Worm (Caenorhabditis elegans): Measurements from ENCODE around the gene F43C11.2.

F43C11.2 gene

DNA sequence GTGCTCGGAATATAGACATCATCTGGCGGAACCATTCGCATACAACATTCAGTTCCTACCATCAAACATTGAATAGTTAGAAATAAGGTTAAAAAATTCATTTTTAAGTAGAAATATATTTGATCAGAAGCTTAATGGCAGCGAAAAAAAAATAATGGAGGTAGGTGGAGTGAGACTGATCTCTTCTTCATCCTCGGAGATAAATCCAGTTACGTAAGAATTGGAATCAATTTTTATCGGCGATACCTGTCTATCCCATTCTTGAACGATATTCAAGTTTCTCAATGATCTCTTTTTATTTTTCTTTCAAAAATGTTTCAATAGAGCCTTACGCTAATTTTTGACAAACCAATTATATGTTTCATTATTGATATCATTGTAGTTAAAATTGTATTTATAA, 30.9 kb downstream of the F43C11.2 start, which contains the start of gene F16G10.9:
Gene F16G10.9 (minus strand): TSS at position 101 of the 400 bp plus-strand sequence.
- no peak for TF ChIP-seq ceh-82 (tag; optimal IDR thresholded peaks at IDR 0.05)
- TF ChIP-seq unc-39 (tag; optimal IDR thresholded peaks at IDR 0.05) = no peak
- no peak for TF ChIP-seq unc-62 (GFP tag; optimal IDR thresholded peaks at IDR 0.05)
- TF ChIP-seq daf-12 (tag; optimal IDR thresholded peaks at IDR 0.05) = no peak
- TF ChIP-seq R02D3.7 (tag; optimal IDR thresholded peaks at IDR 0.05) = no peak
- TF ChIP-seq pha-4 (tag; optimal IDR thresholded peaks at IDR 0.05) = no peak
- TF ChIP-seq tbx-2 (tag; optimal IDR thresholded peaks at IDR 0.05) = no peak
- no peak for TF ChIP-seq fos-1 (tag; optimal IDR thresholded peaks at IDR 0.05)
- no peak for TF ChIP-seq elt-2 (tag; optimal IDR thresholded peaks at IDR 0.05)
- no peak for TF ChIP-seq snpc-4 (tag; optimal IDR thresholded peaks at IDR 0.05)
- TF ChIP-seq ztf-4 (tag; optimal IDR thresholded peaks at IDR 0.05) = no peak
- no peak for TF ChIP-seq pqm-1 (tag; optimal IDR thresholded peaks at IDR 0.05)
- TF ChIP-seq nhr-12 (tag; optimal IDR thresholded peaks at IDR 0.05) = no peak
- no peak for TF ChIP-seq elt-3 (tag; optimal IDR thresholded peaks at IDR 0.05)
- TF ChIP-seq ceh-16 (tag; optimal IDR thresholded peaks at IDR 0.05) = no peak
- no peak for TF ChIP-seq lin-39 (tag; optimal IDR thresholded peaks at IDR 0.05)
- no peak for TF ChIP-seq nhr-25 (tag; optimal IDR thresholded peaks at IDR 0.05)
- no peak for TF ChIP-seq nhr-77 (tag; optimal IDR thresholded peaks at IDR 0.05)
- TF ChIP-seq lsy-12 (tag; optimal IDR thresholded peaks at IDR 0.05) = no peak

DNA sequence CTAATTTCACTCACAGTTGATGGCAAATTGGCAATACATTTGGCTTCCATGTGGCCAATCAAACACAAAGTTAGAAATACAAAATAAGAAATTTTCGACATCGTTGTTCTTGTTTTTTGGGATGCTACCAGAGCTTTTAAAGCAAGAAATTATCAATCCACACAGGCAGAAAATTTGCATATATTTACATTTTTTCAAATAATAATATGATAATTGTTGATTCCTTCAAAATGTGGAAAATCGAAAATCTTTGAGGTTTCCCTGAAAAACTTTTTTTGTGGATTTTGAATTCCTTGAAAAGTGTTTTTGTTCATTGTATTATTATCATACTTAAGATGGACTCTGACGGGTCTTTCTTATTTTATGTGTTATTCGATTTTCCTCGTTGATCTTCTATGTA, 36.3 kb downstream of the F43C11.2 start, which contains the start of gene F16G10.10:
Gene F16G10.10 (minus strand): TSS at position 101 of the 400 bp plus-strand sequence.
- TF ChIP-seq skn-1 (tag; optimal IDR thresholded peaks at IDR 0.05) = no peak
- TF ChIP-seq hmg-11 (tag; optimal IDR thresholded peaks at IDR 0.05) = no peak
- TF ChIP-seq fkh-10 (GFP tag; optimal IDR thresholded peaks at IDR 0.05) = no peak
- no peak for TF ChIP-seq tbx-2 (tag; optimal IDR thresholded peaks at IDR 0.05)
- TF ChIP-seq elt-2 (tag; optimal IDR thresholded peaks at IDR 0.05) = no peak
- no peak for TF ChIP-seq sea-2 (GFP tag; optimal IDR thresholded peaks at IDR 0.05)
- TF ChIP-seq nhr-67 (tag; optimal IDR thresholded peaks at IDR 0.05) = no peak
- TF ChIP-seq fkh-2 (tag; optimal IDR thresholded peaks at IDR 0.05) = no peak
- TF ChIP-seq daf-12 (tag; optimal IDR thresholded peaks at IDR 0.05) = no peak
- no peak for TF ChIP-seq elt-3 (tag; optimal IDR thresholded peaks at IDR 0.05)
- no peak for TF ChIP-seq nhr-43 (tag; optimal IDR thresholded peaks at IDR 0.05; ENCODE audit: poor library complexity, severe bottlenecking)
- no peak for TF ChIP-seq lsy-12 (tag; optimal IDR thresholded peaks at IDR 0.05)
- no peak for TF ChIP-seq ceh-82 (tag; optimal IDR thresholded peaks at IDR 0.05)
- TF ChIP-seq eor-1 (tag; optimal IDR thresholded peaks at IDR 0.05) = no peak
- TF ChIP-seq ceh-16 (tag; optimal IDR thresholded peaks at IDR 0.05) = no peak
- TF ChIP-seq nhr-11 (tag; optimal IDR thresholded peaks at IDR 0.05) = no peak
- no peak for TF ChIP-seq pha-4 (tag; optimal IDR thresholded peaks at IDR 0.05)
- TF ChIP-seq lin-39 (tag; optimal IDR thresholded peaks at IDR 0.05) = no peak
- no peak for TF ChIP-seq nhr-76 (tag; optimal IDR thresholded peaks at IDR 0.05)
- TF ChIP-seq unc-39 (tag; optimal IDR thresholded peaks at IDR 0.05) = no peak

DNA sequence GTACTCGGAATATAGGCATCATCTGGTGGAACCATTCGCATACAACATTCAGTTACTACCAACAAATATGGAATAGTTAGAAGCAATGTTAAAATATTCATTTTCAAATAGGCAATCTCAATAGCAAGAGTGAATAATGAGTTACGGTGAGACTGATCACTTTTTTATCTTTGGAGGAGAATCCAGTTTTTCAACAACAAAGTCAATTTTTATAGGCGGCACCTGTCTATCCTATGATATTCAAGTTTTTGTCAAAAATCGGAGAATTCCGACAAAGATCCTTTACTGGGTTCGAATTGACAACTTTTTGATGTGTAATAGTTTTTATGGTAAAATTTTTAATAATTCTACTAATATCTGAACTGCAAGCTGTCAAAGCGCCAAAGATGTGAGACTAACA, 39.2 kb downstream of the F43C11.2 start, which contains the start of gene F16G10.11:
Gene F16G10.11 (minus strand): TSS at position 101 of the 400 bp plus-strand sequence.
- TF ChIP-seq nhr-25 (tag; optimal IDR thresholded peaks at IDR 0.05) = no peak
- TF ChIP-seq mml-1 (tag; optimal IDR thresholded peaks at IDR 0.05) = no peak
- no peak for TF ChIP-seq aly-2 (tag; optimal IDR thresholded peaks at IDR 0.05)
- TF ChIP-seq mdl-1 (tag; optimal IDR thresholded peaks at IDR 0.05) = no peak

- no peak for TF ChIP-seq pha-4 (tag; optimal IDR thresholded peaks at IDR 0.05)
Observed at ce11 chrII:2395864-2396263, 41.3 kb downstream of the F43C11.2 start, which contains the start of gene F16G10.13. Gene F16G10.13 (minus strand): TSS chrII:2395964.

ce11 chrII:2398884-2399283, 44.3 kb downstream of the F43C11.2 start, which contains the start of gene F16G10.14:
Gene F16G10.14 (minus strand): TSS chrII:2398984.
- TF ChIP-seq lsy-12 (tag; optimal IDR thresholded peaks at IDR 0.05) = no peak
- TF ChIP-seq fkh-2 (tag; optimal IDR thresholded peaks at IDR 0.05) = no peak
- TF ChIP-seq unc-62 (GFP tag; optimal IDR thresholded peaks at IDR 0.05) = no peak
- no peak for TF ChIP-seq fkh-10 (GFP tag; optimal IDR thresholded peaks at IDR 0.05)
- no peak for TF ChIP-seq ceh-28 (tag; optimal IDR thresholded peaks at IDR 0.05)
- no peak for TF ChIP-seq hmg-11 (tag; optimal IDR thresholded peaks at IDR 0.05)
- no peak for TF ChIP-seq tbx-2 (tag; optimal IDR thresholded peaks at IDR 0.05)
- no peak for TF ChIP-seq sea-2 (GFP tag; optimal IDR thresholded peaks at IDR 0.05)
- no peak for TF ChIP-seq nhr-77 (tag; optimal IDR thresholded peaks at IDR 0.05)
- TF ChIP-seq fos-1 (tag; optimal IDR thresholded peaks at IDR 0.05) = no peak
